Fruit fly (Drosophila melanogaster) whole organism, embryonic: Measurements from ENCODE around the gene mRpS11.

Experiments used
- Adf1 ChIP-seq: fragments of 200-800 bp; sonication (Bioruptor generic); IDR thresholded peaks from 2 replicates; pipeline ENCODE4 v1.3.6; 2022; ENCODE audit warnings: missing biosample characterization, missing genetic modification characterization
- BtbVII ChIP-seq: fragments of 200-800 bp; sonication (Bioruptor generic); optimal IDR thresholded peaks from 3 replicates; lab custom pipeline; 2017; ENCODE audit warnings: missing biosample characterization, mild to moderate bottlenecking, missing genetic modification characterization
- CG10654 ChIP-seq: fragments of 200-800 bp; sonication (Bioruptor generic); optimal IDR thresholded peaks from 2 replicates; lab custom pipeline; 2016; ENCODE audit warnings: missing biosample characterization, missing genetic modification characterization
- CG10979 ChIP-seq: fragments of 200-800 bp; sonication (Bioruptor generic); optimal IDR thresholded peaks from 2 replicates; lab custom pipeline; 2018; ENCODE audit warnings: missing biosample characterization, mild to moderate bottlenecking, missing genetic modification characterization, moderate library complexity
- CG11560 ChIP-seq: fragments of 200-800 bp; sonication (Bioruptor generic); IDR thresholded peaks from 3 replicates; pipeline ENCODE4 v1.3.6; 2022; ENCODE audit warnings: missing biosample characterization, missing genetic modification characterization
- CG14441 ChIP-seq: fragments of 200-800 bp; sonication (Bioruptor generic); IDR thresholded peaks from 2 replicates; pipeline ENCODE4 v1.3.6; 2022; ENCODE audit warnings: missing biosample characterization, missing genetic modification characterization
- CG14667 ChIP-seq: fragments of 200-800 bp; sonication (Bioruptor generic); IDR thresholded peaks from 2 replicates; pipeline ENCODE4 v1.3.6; 2022; ENCODE audit warnings: missing biosample characterization, missing genetic modification characterization
- CG15479 ChIP-seq: fragments of 200-800 bp; sonication (Bioruptor generic); optimal IDR thresholded peaks from 3 replicates; lab custom pipeline; 2019; ENCODE audit warnings: missing biosample characterization, mild to moderate bottlenecking, missing genetic modification characterization, moderate library complexity
- CG15601 ChIP-seq: fragments of 200-800 bp; sonication (Bioruptor generic); optimal IDR thresholded peaks from 3 replicates; lab custom pipeline; 2019; ENCODE audit warnings: missing biosample characterization, mild to moderate bottlenecking, missing genetic modification characterization, moderate library complexity
- CG17385 ChIP-seq: fragments of 200-800 bp; sonication (Bioruptor generic); optimal IDR thresholded peaks from 3 replicates; lab custom pipeline; 2018; ENCODE audit warnings: missing biosample characterization, mild to moderate bottlenecking, missing genetic modification characterization
- CG17568 ChIP-seq: fragments of 200-800 bp; sonication (Bioruptor generic); optimal IDR thresholded peaks from 2 replicates; lab custom pipeline; 2018; ENCODE audit warnings: missing biosample characterization, mild to moderate bottlenecking, missing genetic modification characterization, moderate library complexity
- CG18011 ChIP-seq: fragments of 200-800 bp; sonication (Bioruptor generic); optimal IDR thresholded peaks from 2 replicates; lab custom pipeline; 2017; ENCODE audit warnings: missing biosample characterization, missing genetic modification characterization, mild to moderate bottlenecking, moderate library complexity, missing genotype
- CG2202 ChIP-seq: fragments of 200-800 bp; sonication (Bioruptor generic); optimal IDR thresholded peaks from 2 replicates; lab custom pipeline; 2018; ENCODE audit warnings: missing biosample characterization, mild to moderate bottlenecking, missing genetic modification characterization
- CG31224 ChIP-seq: fragments of 200-800 bp; sonication (Bioruptor generic); IDR thresholded peaks from 2 replicates; pipeline ENCODE4 v1.3.6; 2022; ENCODE audit warnings: missing biosample characterization, missing genetic modification characterization
- CG32767 ChIP-seq: fragments of 200-800 bp; sonication (Bioruptor generic); IDR thresholded peaks from 2 replicates; pipeline ENCODE4 v1.3.6; 2022; ENCODE audit warnings: missing biosample characterization, missing genetic modification characterization
- CG42726 ChIP-seq: fragments of 200-800 bp; sonication (Bioruptor generic); IDR thresholded peaks from 2 replicates; pipeline ENCODE4 v1.3.6; 2022; ENCODE audit warnings: missing biosample characterization, missing genetic modification characterization; ENCODE audit not compliant: partially characterized antibody
- CG4404 ChIP-seq: fragments of 200-800 bp; sonication (Bioruptor generic); IDR thresholded peaks from 2 replicates; pipeline ENCODE4 v1.3.6; 2022; ENCODE audit warnings: missing biosample characterization, missing genetic modification characterization
- CG5180 ChIP-seq: fragments of 200-800 bp; sonication (Bioruptor generic); optimal IDR thresholded peaks from 3 replicates; lab custom pipeline; 2017; ENCODE audit warnings: missing biosample characterization, missing genetic modification characterization, mild to moderate bottlenecking, moderate library complexity, missing genetic modification reagents
- CG6175 ChIP-seq: fragments of 200-800 bp; sonication (Bioruptor generic); IDR thresholded peaks from 3 replicates; pipeline ENCODE4 v1.3.6; 2022; ENCODE audit warnings: missing biosample characterization, missing genetic modification characterization
- CG6654 ChIP-seq: fragments of 200-800 bp; sonication (Bioruptor generic); optimal IDR thresholded peaks from 2 replicates; lab custom pipeline; 2017; ENCODE audit warnings: missing biosample characterization, mild to moderate bottlenecking, missing genetic modification characterization
- CG7839 ChIP-seq: fragments of 200-800 bp; sonication (Bioruptor generic); optimal IDR thresholded peaks from 3 replicates; lab custom pipeline; 2018; ENCODE audit warnings: missing biosample characterization, mild to moderate bottlenecking, missing genetic modification characterization, moderate library complexity
- CG7928 ChIP-seq: fragments of 200-800 bp; sonication (Bioruptor generic); optimal IDR thresholded peaks from 2 replicates; lab custom pipeline; 2017; ENCODE audit warnings: missing biosample characterization, mild to moderate bottlenecking, missing genetic modification characterization
- CG8388 ChIP-seq: fragments of 200-800 bp; sonication (Bioruptor generic); optimal IDR thresholded peaks from 2 replicates; lab custom pipeline; 2019; ENCODE audit warnings: missing biosample characterization, mild to moderate bottlenecking, missing genetic modification characterization, moderate library complexity
- CG9932 ChIP-seq: fragments of 200-800 bp; sonication (Bioruptor generic); IDR thresholded peaks from 2 replicates; pipeline ENCODE4 v1.3.6; 2022; ENCODE audit warnings: missing biosample characterization, missing genetic modification characterization
- Dfd ChIP-seq, 2 experiments: fragments of >200 bp; optimal IDR thresholded peaks; 2 replicates each; lab custom pipeline; 2017; ENCODE audit warnings: missing biosample characterization in 2 of 2, missing genetic modification characterization in 2 of 2
- Doc3 ChIP-seq: fragments of 200-800 bp; sonication (Bioruptor generic); IDR thresholded peaks from 3 replicates; pipeline ENCODE4 v1.3.6; 2022; ENCODE audit warnings: missing biosample characterization, missing genetic modification characterization; ENCODE audit not compliant: partially characterized antibody
- Ets65A ChIP-seq: fragments of 200-800 bp; sonication (Bioruptor generic); peaks from one replicate; lab custom pipeline; 2016; ENCODE audit warnings: missing biosample characterization, missing genetic modification characterization
- Fer2 ChIP-seq: fragments of 200-800 bp; sonication (Bioruptor generic); optimal IDR thresholded peaks from 2 replicates; lab custom pipeline; 2018; ENCODE audit warnings: missing biosample characterization, mild to moderate bottlenecking, missing genetic modification characterization, moderate library complexity
- HLH4C ChIP-seq: fragments of 200-800 bp; sonication (Bioruptor generic); IDR thresholded peaks from 3 replicates; pipeline ENCODE4 v1.3.6; 2022; ENCODE audit warnings: missing biosample characterization, missing genetic modification characterization; ENCODE audit not compliant: partially characterized antibody
- Mrtf ChIP-seq: fragments of 200-800 bp; sonication (Bioruptor generic); IDR thresholded peaks from 3 replicates; pipeline ENCODE4 v1.3.6; 2022; ENCODE audit warnings: missing biosample characterization, missing genetic modification characterization
- Ravus ChIP-seq: fragments of 200-800 bp; sonication (Bioruptor generic); IDR thresholded peaks from 2 replicates; pipeline ENCODE4 v1.3.6; 2022; ENCODE audit warnings: missing biosample characterization, missing genetic modification characterization
- Sry-β ChIP-seq: fragments of 200-800 bp; sonication (Bioruptor generic); optimal IDR thresholded peaks from 2 replicates; lab custom pipeline; 2018; ENCODE audit warnings: missing biosample characterization, mild to moderate bottlenecking, missing genetic modification characterization, moderate library complexity
- Stat92E ChIP-seq, 3 experiments: fragments of >200 bp in 2 of 3; fragments of 200-800 bp in 1 of 3; sonication (Bioruptor generic) in 1 of 3; optimal IDR thresholded peaks; 2 replicates each; lab custom pipeline; 2017 to 2019; ENCODE audit warnings: missing biosample characterization in 3 of 3, missing genetic modification characterization in 3 of 3, mild to moderate bottlenecking in 1 of 3, moderate library complexity in 1 of 3
- danr ChIP-seq: fragments of 200-800 bp; sonication (Bioruptor generic); IDR thresholded peaks from 2 replicates; pipeline ENCODE4 v1.3.6; 2022; ENCODE audit warnings: missing biosample characterization, missing genetic modification characterization
- disco-r ChIP-seq: fragments of 200-800 bp; sonication (Bioruptor generic); optimal IDR thresholded peaks from 2 replicates; lab custom pipeline; 2016; ENCODE audit warnings: missing biosample characterization, missing genetic modification characterization
- esg ChIP-seq: fragments of 200-800 bp; sonication (Bioruptor generic); conservative IDR thresholded peaks from 2 replicates; pipeline ENCODE4 v1.3.6; 2022; ENCODE audit warnings: missing biosample characterization, missing genetic modification characterization
- gcm2 ChIP-seq: fragments of 200-800 bp; sonication (Bioruptor generic); optimal IDR thresholded peaks from 2 replicates; lab custom pipeline; 2016; ENCODE audit warnings: missing biosample characterization, missing genetic modification characterization
- jigr1 ChIP-seq: fragments of 200-800 bp; sonication (Bioruptor generic); IDR thresholded peaks from 3 replicates; pipeline ENCODE4 v1.3.6; 2022; ENCODE audit warnings: missing biosample characterization, missing genetic modification characterization
- klu ChIP-seq: fragments of 200-800 bp; sonication (Bioruptor generic); IDR thresholded peaks from 2 replicates; pipeline ENCODE4 v1.3.6; 2022; ENCODE audit warnings: missing biosample characterization, missing genetic modification characterization
- otp ChIP-seq: fragments of 200-800 bp; sonication (Bioruptor generic); IDR thresholded peaks from 3 replicates; pipeline ENCODE4, ENCODE4 v1.3.6; 2022; ENCODE audit warnings: missing biosample characterization, missing genetic modification characterization
- pita ChIP-seq: fragments of 200-800 bp; sonication (Bioruptor generic); optimal IDR thresholded peaks from 2 replicates; lab custom pipeline; 2017; ENCODE audit warnings: missing biosample characterization, mild to moderate bottlenecking, missing genetic modification characterization
- row ChIP-seq: fragments of 200-800 bp; sonication (Bioruptor generic); IDR thresholded peaks from 3 replicates; pipeline ENCODE4 v1.3.6; 2022; ENCODE audit warnings: missing biosample characterization, missing genetic modification characterization
- sc ChIP-seq, 3 experiments: fragments of >200 bp in 2 of 3; fragments of 200-800 bp in 1 of 3; sonication (Bioruptor generic) in 1 of 3; optimal IDR thresholded peaks; 2 replicates in 2 of 3; 3 replicates in 1 of 3; lab custom pipeline; 2017; ENCODE audit warnings: mild to moderate bottlenecking in 1 of 3, missing biosample characterization in 1 of 3, missing genetic modification characterization in 1 of 3, missing genetic modification reagents in 1 of 3
- sens-2 ChIP-seq: fragments of 200-800 bp; sonication (Bioruptor generic); IDR thresholded peaks from 2 replicates; pipeline ENCODE4 v1.3.6; 2022; ENCODE audit warnings: missing biosample characterization, missing genetic modification characterization
- tin ChIP-seq: fragments of 200-800 bp; sonication (Bioruptor generic); optimal IDR thresholded peaks from 3 replicates; lab custom pipeline; 2016; ENCODE audit warnings: missing biosample characterization, missing genetic modification characterization
- trh ChIP-seq: fragments of 200-800 bp; sonication (Bioruptor generic); optimal IDR thresholded peaks from 2 replicates; lab custom pipeline; 2016; ENCODE audit warnings: missing biosample characterization, missing genetic modification characterization
- wdn ChIP-seq: fragments of 200-800 bp; sonication (Bioruptor generic); IDR thresholded peaks from 2 replicates; pipeline ENCODE4 v1.3.6; 2022; ENCODE audit warnings: missing biosample characterization, missing genetic modification characterization
- wek ChIP-seq: fragments of 200-800 bp; sonication (Bioruptor generic); optimal IDR thresholded peaks from 3 replicates; lab custom pipeline; 2018; ENCODE audit warnings: missing biosample characterization, mild to moderate bottlenecking, missing genetic modification characterization, moderate library complexity

Gene mRpS11

dm6 chr3R:17065018-17065784 is 7.3 kb upstream of the mRpS11 start (continued):
- TF ChIP-seq wek (GFP tag; lab: Kevin White, UChicago) (peak; percentile 77), CG15601 (peak; percentile 94), CG15479 (GFP tag; lab: Kevin White, UChicago) (no peak), sens-2 (GFP tag; lab: Robert Waterston, UW) (peak; percentile 70), CG4404 (peak; percentile 66), esg (peak; percentile 89), CG5180 (GFP tag; lab: Kevin White, UChicago) (peak; percentile 83), HLH4C (GFP tag; lab: Robert Waterston, UW) (peak; percentile 19; the same call in 1 of the 3 replicates), wdn (peak; percentile 84), disco-r (GFP tag; lab: Kevin White, UChicago) (peak; percentile 64), Mrtf (GFP tag; lab: Robert Waterston, UW) (peak; percentile 77), CG17568 (GFP tag; lab: Kevin White, UChicago) (peak; percentile 86), Adf1 (GFP tag; lab: Robert Waterston, UW) (peak; percentile 79), trh (GFP tag; lab: Kevin White, UChicago) (peak; percentile 58), Dfd (GFP tag; optimal IDR thresholded peaks at IDR 0.05; lab: Kevin White, UChicago) (no peak), jigr1 (0 out of 3 replicates have a peak, but pooled peaks have one; percentile 47), otp (GFP tag; lab: Robert Waterston, UW) (peak; percentile 73; the same call in 2 of the 3 replicates), Stat92E (GFP tag; optimal IDR thresholded peaks at IDR 0.05; lab: Kevin White, UChicago) (peak in 1 of 3 experiments; percentile 78), CG14441 (GFP tag; lab: Robert Waterston, UW) (peak; percentile 84), CG2202 (tag; lab: Kevin White, UChicago) (peak; percentile 74), CG10654 (GFP tag; lab: Kevin White, UChicago) (peak; percentile 89), CG17385 (GFP tag; lab: Kevin White, UChicago) (peak; percentile 90), Ravus (GFP tag; lab: Robert Waterston, UW) (peak; percentile 64), CG31224 (peak; percentile 80), CG11560 (tag; lab: Robert Waterston, UW) (peak; percentile 66; the same call in 1 of the 3 replicates), Sry-β (GFP tag; lab: Kevin White, UChicago) (peak; percentile 55), BtbVII (GFP tag; lab: Kevin White, UChicago) (peak; percentile 91), CG14667 (GFP tag; lab: Robert Waterston, UW) (peak; percentile 78), Doc3 (GFP tag; lab: Robert Waterston, UW) (no peak), CG6654 (peak; percentile 78), sc (optimal IDR thresholded peaks at IDR 0.05; lab: Kevin White, UChicago) (no peak), sc (GFP tag; optimal IDR thresholded peaks at IDR 0.05; lab: Kevin White, UChicago) (peak; percentile 85), row (GFP tag; lab: Robert Waterston, UW) (peak; percentile 97), CG6175 (peak; percentile 86), Ets65A (GFP tag; lab: Kevin White, UChicago) (peak; percentile 96), CG8388 (GFP tag; lab: Kevin White, UChicago) (peak; percentile 94), pita (no peak), CG9932 (peak; percentile 86), CG32767 (GFP tag; lab: Robert Waterston, UW) (peak; percentile 81), gcm2 (GFP tag; lab: Kevin White, UChicago) (peak; percentile 86), danr (GFP tag; lab: Robert Waterston, UW) (peak; percentile 82), CG18011 (GFP tag; lab: Kevin White, UChicago) (peak; percentile 77), CG7839 (tag; lab: Kevin White, UChicago) (peak; percentile 95), CG7928 (GFP tag; lab: Kevin White, UChicago) (peak; percentile 65), Fer2 (peak; percentile 78), CG42726 (GFP tag; lab: Robert Waterston, UW) (no peak), CG10979 (tag; lab: Kevin White, UChicago) (peak; percentile 95), tin (GFP tag; lab: Kevin White, UChicago) (peak; percentile 86), klu (peak; percentile 79)
